Worm (Caenorhabditis elegans) whole organism, young adult: ENCODE data around the gene ham-2.

ENCODE experiments used
- B0019.2 ChIP-seq: fragments of 200-800 bp; sonication (Bioruptor generic); conservative IDR thresholded peaks from 2 replicates; pipeline ENCODE4 v1.3.6; 2022; ENCODE audit warnings: missing genetic modification reagents, missing genetic modification characterization, missing compliant biosample characterization
- B0035.1 ChIP-seq: sonication (generic microtip); optimal IDR thresholded peaks from 2 replicates; lab custom pipeline; 2016; ENCODE audit warnings: missing genetic modification characterization, mild to moderate bottlenecking, missing compliant biosample characterization, missing genotype, missing genetic modification reagents
- B0336.3 ChIP-seq: fragments of 200-800 bp; sonication (Bioruptor generic); IDR thresholded peaks from 2 replicates; pipeline ENCODE4 v1.3.6; 2022; ENCODE audit warnings: missing genetic modification characterization, missing compliant biosample characterization
- F49E8.2 ChIP-seq: sonication (generic microtip); optimal IDR thresholded peaks from 3 replicates; lab custom pipeline; 2017; ENCODE audit warnings: missing genetic modification characterization, mild to moderate bottlenecking, missing compliant biosample characterization, antibody characterized with exemption, moderate library complexity; ENCODE audit not compliant: insufficient read depth
- F52B5.7 ChIP-seq: sonication (generic microtip); optimal IDR thresholded peaks from 2 replicates; lab custom pipeline; 2016; ENCODE audit warnings: mild to moderate bottlenecking, missing genetic modification characterization, missing compliant biosample characterization
- F55B11.4 ChIP-seq: sonication (generic microtip); optimal IDR thresholded peaks from 2 replicates; lab custom pipeline; 2016; ENCODE audit warnings: missing compliant biosample characterization, missing genetic modification characterization, borderline replicate concordance; ENCODE audit not compliant: insufficient read depth
- K11D2.4 ChIP-seq: fragments of 200-800 bp; sonication (Bioruptor generic); IDR thresholded peaks from 2 replicates; pipeline ENCODE4 v1.3.6; 2022; ENCODE audit warnings: missing genetic modification reagents, missing genetic modification characterization, missing compliant biosample characterization
- T26A5.8 ChIP-seq: sonication (generic microtip); optimal IDR thresholded peaks from 2 replicates; lab custom pipeline; 2016; ENCODE audit warnings: missing genetic modification characterization, missing compliant biosample characterization
- Y79H2A.3 ChIP-seq: fragments of 200-800 bp; sonication (Bioruptor generic); conservative IDR thresholded peaks from 2 replicates; pipeline ENCODE4 v1.3.6; 2022; ENCODE audit warnings: missing genetic modification reagents, missing genetic modification characterization, missing compliant biosample characterization
- Y95B8A.8 ChIP-seq: fragments of 200-800 bp; sonication (Bioruptor generic); IDR thresholded peaks from 2 replicates; pipeline ENCODE4 v1.3.6; 2022; ENCODE audit warnings: missing genetic modification reagents, missing genetic modification characterization, missing compliant biosample characterization
- ama-1 ChIP-seq, 3 experiments: fragments of 150-350 bp in 1 of 3; sonication (generic microtip) in 2 of 3; optimal IDR thresholded peaks; 2 replicates each; lab custom pipeline; 2014 to 2018; ENCODE audit warnings: missing biosample characterization in 2 of 3, missing genetic modification characterization in 2 of 3, missing genetic modification reagents in 2 of 3
- aptf-2 ChIP-seq: fragments of 200-800 bp; sonication (Bioruptor generic); conservative IDR thresholded peaks from 2 replicates; pipeline ENCODE4 v1.3.6; 2022; ENCODE audit warnings: missing genetic modification reagents, missing genetic modification characterization, missing compliant biosample characterization
- attf-3 ChIP-seq: fragments of 200-800 bp; sonication (Bioruptor generic); conservative IDR thresholded peaks from 2 replicates; pipeline ENCODE4 v1.3.6; 2022; ENCODE audit warnings: missing genetic modification reagents, missing genetic modification characterization, missing compliant biosample characterization
- bed-1 ChIP-seq: fragments of 200-800 bp; sonication (Bioruptor generic); IDR thresholded peaks from 2 replicates; pipeline ENCODE4 v1.3.6; 2022; ENCODE audit warnings: missing genetic modification reagents, missing genetic modification characterization, missing compliant biosample characterization
- cebp-1 ChIP-seq, 2 experiments: fragments of 200-800 bp in 1 of 2; sonication (Bioruptor generic) in 1 of 2; sonication (generic microtip) in 1 of 2; IDR thresholded peaks in 1 of 2; optimal IDR thresholded peaks in 1 of 2; 2 replicates each; pipeline versions ENCODE4 v1.3.6 to Lab custom; 2017 to 2022; ENCODE audit warnings: missing compliant biosample characterization in 2 of 2, missing genetic modification characterization in 2 of 2, mild to moderate bottlenecking in 1 of 2, missing genetic modification reagents in 1 of 2, moderate library complexity in 1 of 2
- chd-7 ChIP-seq: sonication (generic microtip); optimal IDR thresholded peaks from 2 replicates; lab custom pipeline; 2016; ENCODE audit warnings: mild to moderate bottlenecking, missing genetic modification characterization, moderate library complexity, missing compliant biosample characterization
- dox-1 ChIP-seq: fragments of 200-800 bp; sonication (Bioruptor generic); IDR thresholded peaks from 2 replicates; pipeline ENCODE4 v1.3.6; 2022; ENCODE audit warnings: missing genetic modification reagents, missing genetic modification characterization, missing compliant biosample characterization
- dpl-1 ChIP-seq: fragments of 150-350 bp; optimal IDR thresholded peaks from 2 replicates; lab custom pipeline; 2014; ENCODE audit warnings: missing biosample characterization, missing genetic modification reagents, missing genetic modification characterization
- efl-1 ChIP-seq: fragments of 150-350 bp; optimal IDR thresholded peaks from 2 replicates; lab custom pipeline; 2014; ENCODE audit warnings: missing biosample characterization, missing genetic modification reagents, missing genetic modification characterization
- ets-4 ChIP-seq: fragments of 200-800 bp; sonication (Bioruptor generic); optimal IDR thresholded peaks from 2 replicates; lab custom pipeline; 2018; ENCODE audit warnings: mild to moderate bottlenecking, missing genetic modification characterization, missing compliant biosample characterization
- lin-40 ChIP-seq: sonication (generic microtip); optimal IDR thresholded peaks from 2 replicates; lab custom pipeline; 2016; ENCODE audit warnings: missing genetic modification characterization, mild to moderate bottlenecking, missing compliant biosample characterization, missing genotype, missing genetic modification reagents
- madf-3 ChIP-seq: fragments of 200-800 bp; sonication (Bioruptor generic); IDR thresholded peaks from 2 replicates; pipeline ENCODE4 v1.3.6; 2022; ENCODE audit warnings: missing genetic modification reagents, missing genetic modification characterization, missing compliant biosample characterization
- mel-28 ChIP-seq: sonication (generic microtip); optimal IDR thresholded peaks from 2 replicates; lab custom pipeline; 2016; ENCODE audit warnings: borderline replicate concordance, mild to moderate bottlenecking, missing genetic modification characterization, missing compliant biosample characterization
- mes-4 ChIP-seq: sonication (generic microtip); optimal IDR thresholded peaks from 2 replicates; lab custom pipeline; 2016; ENCODE audit warnings: missing genotype, missing genetic modification characterization, missing compliant biosample characterization
- mxl-1 ChIP-seq: sonication (generic microtip); optimal IDR thresholded peaks from 2 replicates; lab custom pipeline; 2016; ENCODE audit warnings: missing genetic modification characterization, missing compliant biosample characterization
- nfya-2 ChIP-seq: fragments of 200-800 bp; sonication (Bioruptor generic); IDR thresholded peaks from 2 replicates; pipeline ENCODE4 v1.3.6; 2022; ENCODE audit warnings: missing genetic modification reagents, missing genetic modification characterization, missing compliant biosample characterization
- nhr-179 ChIP-seq: sonication (generic microtip); optimal IDR thresholded peaks from 2 replicates; lab custom pipeline; 2016; ENCODE audit warnings: mild to moderate bottlenecking, missing genetic modification characterization, missing compliant biosample characterization
- nhr-27 ChIP-seq: fragments of 200-800 bp; sonication (Bioruptor generic); optimal IDR thresholded peaks from 2 replicates; lab custom pipeline; 2018; ENCODE audit warnings: mild to moderate bottlenecking, missing genetic modification characterization, moderate library complexity, missing compliant biosample characterization
- pha-4 ChIP-seq: fragments of 150-350 bp; sonication (generic microtip); optimal IDR thresholded peaks from 2 replicates; lab custom pipeline; 2014; ENCODE audit warnings: missing biosample characterization, missing genetic modification reagents, missing genetic modification characterization
- snpc-1.1 ChIP-seq: sonication (generic microtip); optimal IDR thresholded peaks from 2 replicates; lab custom pipeline; 2017; ENCODE audit warnings: missing genetic modification characterization, mild to moderate bottlenecking, missing compliant biosample characterization, antibody characterized with exemption, moderate library complexity, missing genotype, missing genetic modification reagents; ENCODE audit not compliant: insufficient read depth
- snpc-3.4 ChIP-seq: sonication (generic microtip); optimal IDR thresholded peaks from 2 replicates; lab custom pipeline; 2017; ENCODE audit warnings: missing genetic modification characterization, mild to moderate bottlenecking, missing compliant biosample characterization, antibody characterized with exemption, moderate library complexity, missing genotype, missing genetic modification reagents
- tbp1 ChIP-seq: fragments of 200-800 bp; sonication (Bioruptor generic); optimal IDR thresholded peaks from 2 replicates; lab custom pipeline; 2018; ENCODE audit warnings: mild to moderate bottlenecking, missing genetic modification characterization, missing compliant biosample characterization
- unc-62 ChIP-seq: fragments of 150-350 bp; optimal IDR thresholded peaks from 2 replicates; lab custom pipeline; 2014; ENCODE audit warnings: missing biosample characterization, missing genetic modification reagents, missing genetic modification characterization
- xnd-1 ChIP-seq: sonication (generic microtip); optimal IDR thresholded peaks from 2 replicates; lab custom pipeline; 2016; ENCODE audit warnings: missing genotype, missing genetic modification reagents, missing genetic modification characterization, missing compliant biosample characterization
- zfh-2 ChIP-seq: fragments of 200-800 bp; sonication (Bioruptor generic); conservative IDR thresholded peaks from 2 replicates; pipeline ENCODE4 v1.3.6; 2022; ENCODE audit warnings: missing genetic modification reagents, missing genetic modification characterization, missing compliant biosample characterization
- ztf-22 ChIP-seq: fragments of 200-800 bp; sonication (Bioruptor generic); optimal IDR thresholded peaks from 2 replicates; lab custom pipeline; 2018; ENCODE audit warnings: mild to moderate bottlenecking, missing genetic modification characterization, moderate library complexity, missing compliant biosample characterization
- ztf-26 ChIP-seq: sonication (generic microtip); optimal IDR thresholded peaks from 2 replicates; lab custom pipeline; 2017; ENCODE audit warnings: missing genetic modification characterization, missing compliant biosample characterization
- ztf-28 ChIP-seq: fragments of 200-800 bp; sonication (Bioruptor generic); IDR thresholded peaks from 2 replicates; pipeline ENCODE4 v1.3.6; 2022; ENCODE audit warnings: missing genetic modification reagents, missing genetic modification characterization, missing compliant biosample characterization

Gene ham-2

ce11 chrX:4548929-4549328 is 5.6 kb upstream of the ham-2 start:
- TF ChIP-seq chd-7, result no peak
- no peak for TF ChIP-seq bed-1
- no peak for TF ChIP-seq B0035.1
- TF ChIP-seq xnd-1 (tag; lab: Kevin White, UChicago), result no peak
- no peak for TF ChIP-seq pha-4 (tag; lab: Kevin White, UChicago)
- TF ChIP-seq attf-3 (GFP tag; lab: Robert Waterston, UW), result no peak
- no peak for TF ChIP-seq Y79H2A.3
- no peak for TF ChIP-seq B0336.3 (GFP tag; lab: Robert Waterston, UW)
- TF ChIP-seq nhr-179 (tag; lab: Kevin White, UChicago), result no peak
- no peak for TF ChIP-seq snpc-1.1 (tag; lab: Kevin White, UChicago)
- TF ChIP-seq efl-1 (GFP tag; lab: Kevin White, UChicago), result no peak
- no peak for TF ChIP-seq lin-40 (tag; lab: Kevin White, UChicago)
- TF ChIP-seq ztf-22 (GFP tag; lab: Kevin White, UChicago), result no peak
- TF ChIP-seq mes-4 (tag; lab: Kevin White, UChicago), result no peak
- no peak for TF ChIP-seq aptf-2 (GFP tag; lab: Robert Waterston, UW)
- no peak for TF ChIP-seq F52B5.7 (tag; lab: Kevin White, UChicago)
- no peak for TF ChIP-seq tbp1
- TF ChIP-seq T26A5.8, result no peak
- TF ChIP-seq ztf-26 (tag; lab: Kevin White, UChicago), result no peak
- TF ChIP-seq, all 124 proteins: peak for 0

- TF ChIP-seq cebp-1 (GFP tag; IDR thresholded peaks at IDR 0.05; lab: Robert Waterston, UW) (peak; percentile 57; the same call in 1 of the 2 replicates), cebp-1 (tag; optimal IDR thresholded peaks at IDR 0.05; lab: Kevin White, UChicago) (no peak), F52B5.7 (tag; lab: Kevin White, UChicago) (no peak)
Observed at ce11 chrX:4549853-4550596, 4.5 kb upstream of the ham-2 start, which contains the start of gene C07A12.18. Gene C07A12.18 (minus strand): TSS chrX:4549903.

ce11 chrX:4550987-4551386 is 3.5 kb upstream of the ham-2 start:
- TF ChIP-seq F49E8.2 (tag; lab: Kevin White, UChicago) (no peak), madf-3 (0 out of 2 replicates have a peak, but pooled peaks have one; percentile 53), dox-1 (GFP tag; lab: Robert Waterston, UW) (0 out of 2 replicates have a peak, but pooled peaks have one; percentile 19), cebp-1 (GFP tag; IDR thresholded peaks at IDR 0.05; lab: Robert Waterston, UW) (no peak), cebp-1 (tag; optimal IDR thresholded peaks at IDR 0.05; lab: Kevin White, UChicago) (peak; percentile 13), zfh-2 (peak; percentile 46), F55B11.4 (no peak), ets-4 (GFP tag; lab: Kevin White, UChicago) (no peak)

ce11 chrX:4553033-4553432 is 1.5 kb upstream of the ham-2 start:
- TF ChIP-seq unc-62 (GFP tag; lab: Kevin White, UChicago), result no peak
- no peak for TF ChIP-seq ztf-28 (GFP tag; lab: Robert Waterston, UW)
- TF ChIP-seq mxl-1 (tag; lab: Kevin White, UChicago), result no peak
- TF ChIP-seq nhr-27 (tag; lab: Kevin White, UChicago), result no peak
- TF ChIP-seq xnd-1 (tag; lab: Kevin White, UChicago), result no peak
- no peak for TF ChIP-seq Y95B8A.8 (GFP tag; lab: Robert Waterston, UW)
- TF ChIP-seq ama-1 (optimal IDR thresholded peaks at IDR 0.05; lab: Kevin White, UChicago), result no peak
- no peak for TF ChIP-seq ama-1 (GFP tag; optimal IDR thresholded peaks at IDR 0.05; lab: Kevin White, UChicago)
- no peak for TF ChIP-seq ets-4 (GFP tag; lab: Kevin White, UChicago)
- TF ChIP-seq dpl-1 (GFP tag; lab: Kevin White, UChicago), result no peak
- TF ChIP-seq nfya-2 (GFP tag; lab: Robert Waterston, UW), result no peak
- TF ChIP-seq B0019.2 (GFP tag; lab: Robert Waterston, UW), result no peak
- no peak for TF ChIP-seq K11D2.4 (GFP tag; lab: Robert Waterston, UW)
- TF ChIP-seq mel-28 (tag; lab: Kevin White, UChicago), result no peak
- no peak for TF ChIP-seq tbp1
- TF ChIP-seq snpc-3.4, result no peak
- no peak for TF ChIP-seq F52B5.7 (tag; lab: Kevin White, UChicago)
- TF ChIP-seq, all 124 proteins: peak for 0
